Worm (Caenorhabditis elegans) whole organism, L4/young adult: ENCODE results near the gene F08F8.10.

Experiments used
- W03F9.2 ChIP-seq: fragments of 150-350 bp; optimal IDR thresholded peaks from 2 replicates; lab custom pipeline; 2014; ENCODE audit warnings: missing biosample characterization, missing genetic modification characterization
- him-1 ChIP-seq: sonication (generic microtip); optimal IDR thresholded peaks from 2 replicates; lab custom pipeline; 2016; ENCODE audit warnings: missing genotype, missing genetic modification reagents, missing genetic modification characterization, missing compliant biosample characterization

ce11 chrIII:7357356-7357755 is at the start of gene F08F8.10:
- TF ChIP-seq W03F9.2 (tag; lab: Kevin White, UChicago) (no peak), him-1 (tag; lab: Kevin White, UChicago) (no peak)
